Fruit fly (Drosophila melanogaster): Measurements from ENCODE around the gene CG14712.

Gene CG14712

DNA sequence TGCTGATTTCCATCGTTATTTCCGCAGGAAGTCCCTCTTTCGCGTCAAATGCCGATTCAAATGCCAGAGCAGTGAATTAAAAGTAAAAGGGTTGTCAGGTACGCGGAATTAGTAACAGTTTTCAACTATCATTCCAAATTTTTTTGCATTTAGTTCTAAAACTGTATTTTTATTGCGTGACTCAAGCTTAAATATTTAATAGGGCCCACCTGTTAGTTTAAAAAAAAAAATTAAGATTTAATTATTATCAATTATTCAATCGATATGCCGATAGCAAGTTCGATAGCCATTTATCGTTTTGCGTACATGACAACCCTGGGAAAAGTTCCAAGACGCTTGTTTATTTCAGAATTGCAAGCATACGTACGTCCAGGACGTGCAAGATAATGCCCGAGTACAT is 5.5 kb upstream of the CG14712 start, which contains the start of gene CG14711 (continued):
- TF ChIP-seq prd (optimal IDR thresholded peaks at IDR 0.05), result no peak
- TF ChIP-seq prd (GFP tag; IDR thresholded peaks at IDR 0.05), result peak; percentile 85
- no peak for TF ChIP-seq CkIIα-i1 (GFP tag; IDR thresholded peaks at IDR 0.05)
- TF ChIP-seq MTF-1 (GFP tag; optimal IDR thresholded peaks at IDR 0.05; ENCODE audit: borderline replicate concordance), result peak; percentile 70
- TF ChIP-seq Dp (GFP tag; optimal IDR thresholded peaks at IDR 0.05), result peak; percentile 66
- no peak for TF ChIP-seq bigmax (GFP tag; optimal IDR thresholded peaks at IDR 0.05)
- peak; percentile 67 to 89 for TF ChIP-seq dpn (GFP tag; optimal IDR thresholded peaks at IDR 0.05)
- TF ChIP-seq CG10979 (tag; optimal IDR thresholded peaks at IDR 0.05), result peak; percentile 81
- no peak for TF ChIP-seq yki (optimal IDR thresholded peaks at IDR 0.05)
- peak; percentile 85 for TF ChIP-seq CG12299 (tag; optimal IDR thresholded peaks at IDR 0.05)
- TF ChIP-seq ind (GFP tag; optimal IDR thresholded peaks at IDR 0.05), result peak; percentile 86
- TF ChIP-seq Camta (GFP tag; optimal IDR thresholded peaks at IDR 0.05), result peak; percentile 70
- TF ChIP-seq Hey (tag; optimal IDR thresholded peaks at IDR 0.05), result no peak
- TF ChIP-seq CG42726 (GFP tag; IDR thresholded peaks at IDR 0.05; ENCODE audit: partially characterized antibody), result no peak
- TF ChIP-seq CG16779 (GFP tag; IDR thresholded peaks at IDR 0.05), result 0 out of 2 replicates have a peak, but pooled peaks have one; percentile 57
- TF ChIP-seq CG4707 (GFP tag; optimal IDR thresholded peaks at IDR 0.05), result peak; percentile 33
- TF ChIP-seq CG13894 (tag; optimal IDR thresholded peaks at IDR 0.05), result peak; percentile 88
- TF ChIP-seq ken (GFP tag; IDR thresholded peaks at IDR 0.05), result peak; percentile 65; the same call in 1 of the 3 replicates
- TF ChIP-seq CG6854 (GFP tag; optimal IDR thresholded peaks at IDR 0.05), result peak; percentile 60
- peak; percentile 86 for TF ChIP-seq trem (tag; optimal IDR thresholded peaks at IDR 0.05)
- TF ChIP-seq stc (GFP tag; IDR thresholded peaks at IDR 0.05), result peak; percentile 77
- TF ChIP-seq HLH54F (GFP tag; optimal IDR thresholded peaks at IDR 0.05), result peak; percentile 61
- peak; percentile 6 for TF ChIP-seq en (GFP tag; optimal IDR thresholded peaks at IDR 0.05)
- TF ChIP-seq E2f1 (GFP tag; IDR thresholded peaks at IDR 0.05), result peak; percentile 84
- TF ChIP-seq lilli (GFP tag; optimal IDR thresholded peaks at IDR 0.05), result peak; percentile 91
- peak; percentile 97 for TF ChIP-seq sens (GFP tag)
- TF ChIP-seq sr (GFP tag; IDR thresholded peaks at IDR 0.05), result no peak
- peak; percentile 57 for TF ChIP-seq CrebB (tag; optimal IDR thresholded peaks at IDR 0.05)
- peak; percentile 54 for TF ChIP-seq pzg (GFP tag; optimal IDR thresholded peaks at IDR 0.05)
- peak; percentile 48 for TF ChIP-seq D19B (GFP tag; optimal IDR thresholded peaks at IDR 0.05)
- TF ChIP-seq Gsc (GFP tag; IDR thresholded peaks at IDR 0.05), result no peak
- peak; percentile 57 for TF ChIP-seq Dad (GFP tag; optimal IDR thresholded peaks at IDR 0.05)
- TF ChIP-seq CG4617 (GFP tag; optimal IDR thresholded peaks at IDR 0.05; ENCODE audit: borderline replicate concordance), result peak; percentile 93
- TF ChIP-seq bsh (GFP tag; optimal IDR thresholded peaks at IDR 0.05), result peak in 1 of 2 experiments; percentile 91
- TF ChIP-seq CG3163 (GFP tag; optimal IDR thresholded peaks at IDR 0.05), result peak; percentile 6
- no peak for TF ChIP-seq run (tag; optimal IDR thresholded peaks at IDR 0.05)
- TF ChIP-seq NC2β (GFP tag; optimal IDR thresholded peaks at IDR 0.05), result peak; percentile 50
- peak; percentile 83 for TF ChIP-seq CG7556 (GFP tag; optimal IDR thresholded peaks at IDR 0.05)
- peak; percentile 85 for TF ChIP-seq Dbx (GFP tag; IDR thresholded peaks at IDR 0.05)
- peak; percentile 67 for TF ChIP-seq Drgx (GFP tag; IDR thresholded peaks at IDR 0.05)
- TF ChIP-seq HLH3B (GFP tag; IDR thresholded peaks at IDR 0.05), result peak; percentile 82
- TF ChIP-seq tx (GFP tag; optimal IDR thresholded peaks at IDR 0.05), result peak; percentile 36
- TF ChIP-seq CG6175 (GFP tag; IDR thresholded peaks at IDR 0.05), result 0 out of 3 replicates have a peak, but pooled peaks have one; percentile 10
- TF ChIP-seq Xrp1 (GFP tag; IDR thresholded peaks at IDR 0.05), result peak; percentile 92
- no peak for TF ChIP-seq sqz (GFP tag; optimal IDR thresholded peaks at IDR 0.05)
- no peak for TF ChIP-seq CG11696 (GFP tag; IDR thresholded peaks at IDR 0.05)
- peak; percentile 74 for TF ChIP-seq amos (GFP tag; IDR thresholded peaks at IDR 0.05; ENCODE audit: partially characterized antibody)
- TF ChIP-seq abd-A (tag; optimal IDR thresholded peaks at IDR 0.05), result no peak
- peak; percentile 49 for TF ChIP-seq CG9609 (GFP tag; optimal IDR thresholded peaks at IDR 0.05)
- TF ChIP-seq Fer2 (tag; optimal IDR thresholded peaks at IDR 0.05), result peak; percentile 75
- peak; percentile 77 for TF ChIP-seq HLH4C (GFP tag; IDR thresholded peaks at IDR 0.05; ENCODE audit: partially characterized antibody)
- no peak for TF ChIP-seq Lpt (GFP tag; optimal IDR thresholded peaks at IDR 0.05)

Measured in whole organism, embryonic.